Fruit fly (Drosophila melanogaster): Measurements from ENCODE around the gene bsk.

dm6 chr2L:10276436-10276835, 26.1 kb upstream of the bsk start:
- no peak for TF ChIP-seq gl (tag; optimal IDR thresholded peaks at IDR 0.05)
- no peak for TF ChIP-seq Pif1A (GFP tag; optimal IDR thresholded peaks at IDR 0.05)
